Worm (Caenorhabditis elegans) whole organism, young adult: ENCODE results near the gene kbp-2.

Experiments used
- D2030.7 ChIP-seq: fragments of 200-800 bp; sonication (Bioruptor generic); IDR thresholded peaks from 2 replicates; pipeline ENCODE4 v1.3.6; 2022; ENCODE audit warnings: missing genetic modification reagents, missing genetic modification characterization, missing compliant biosample characterization
- F22D6.2 ChIP-seq: sonication (generic microtip); optimal IDR thresholded peaks from 2 replicates; lab custom pipeline; 2016; ENCODE audit warnings: mild to moderate bottlenecking, missing genetic modification characterization, missing compliant biosample characterization
- F23B12.7 ChIP-seq: sonication (generic microtip); optimal IDR thresholded peaks from 2 replicates; lab custom pipeline; 2017; ENCODE audit warnings: missing genetic modification characterization, mild to moderate bottlenecking, missing compliant biosample characterization, antibody characterized with exemption, moderate library complexity; ENCODE audit not compliant: insufficient read depth
- F39B2.1 ChIP-seq: fragments of 200-800 bp; sonication (Bioruptor generic); IDR thresholded peaks from 2 replicates; pipeline ENCODE4 v1.3.6; 2022; ENCODE audit warnings: missing genetic modification reagents, missing genetic modification characterization, missing compliant biosample characterization
- F52B5.7 ChIP-seq: sonication (generic microtip); optimal IDR thresholded peaks from 2 replicates; lab custom pipeline; 2016; ENCODE audit warnings: mild to moderate bottlenecking, missing genetic modification characterization, missing compliant biosample characterization
- K12H6.12 ChIP-seq: fragments of 200-800 bp; sonication (Bioruptor generic); optimal IDR thresholded peaks from 2 replicates; lab custom pipeline; 2018; ENCODE audit warnings: mild to moderate bottlenecking, missing genetic modification characterization, missing compliant biosample characterization
- T26A5.8 ChIP-seq: sonication (generic microtip); optimal IDR thresholded peaks from 2 replicates; lab custom pipeline; 2016; ENCODE audit warnings: missing genetic modification characterization, missing compliant biosample characterization
- Y53F4B.3 ChIP-seq: fragments of 200-800 bp; sonication (Bioruptor generic); IDR thresholded peaks from 2 replicates; pipeline ENCODE4 v1.3.6; 2022; ENCODE audit warnings: missing genetic modification reagents, missing genetic modification characterization, missing compliant biosample characterization
- Y67H2A.10 ChIP-seq: fragments of 200-800 bp; sonication (Bioruptor generic); conservative IDR thresholded peaks from 2 replicates; pipeline ENCODE4 v1.3.6; 2022; ENCODE audit warnings: missing genetic modification reagents, missing genetic modification characterization, missing compliant biosample characterization
- ZK185.1 ChIP-seq: sonication (generic microtip); optimal IDR thresholded peaks from 2 replicates; lab custom pipeline; 2016; ENCODE audit warnings: mild to moderate bottlenecking, missing genetic modification characterization, missing compliant biosample characterization; ENCODE audit not compliant: poor library complexity, severe bottlenecking
- ama-1 ChIP-seq, 3 experiments: fragments of 150-350 bp in 1 of 3; sonication (generic microtip) in 2 of 3; optimal IDR thresholded peaks; 2 replicates each; lab custom pipeline; 2014 to 2018; ENCODE audit warnings: missing biosample characterization in 2 of 3, missing genetic modification characterization in 2 of 3, missing genetic modification reagents in 2 of 3
- bed-1 ChIP-seq: fragments of 200-800 bp; sonication (Bioruptor generic); IDR thresholded peaks from 2 replicates; pipeline ENCODE4 v1.3.6; 2022; ENCODE audit warnings: missing genetic modification reagents, missing genetic modification characterization, missing compliant biosample characterization
- ceh-100 ChIP-seq: fragments of 200-800 bp; sonication (Bioruptor generic); IDR thresholded peaks from 2 replicates; pipeline ENCODE4 v1.3.6; 2022; ENCODE audit warnings: missing genetic modification reagents, missing genetic modification characterization, missing compliant biosample characterization
- ceh-40 ChIP-seq: fragments of 200-800 bp; sonication (Bioruptor generic); IDR thresholded peaks from 2 replicates; pipeline ENCODE4 v1.3.6; 2022; ENCODE audit warnings: missing genetic modification characterization, missing compliant biosample characterization
- ceh-79 ChIP-seq: sonication (generic microtip); optimal IDR thresholded peaks from 2 replicates; lab custom pipeline; 2017; ENCODE audit warnings: mild to moderate bottlenecking, missing genetic modification characterization, missing compliant biosample characterization
- ceh-91 ChIP-seq: fragments of 200-800 bp; sonication (Bioruptor generic); IDR thresholded peaks from 2 replicates; pipeline ENCODE4 v1.3.6; 2022; ENCODE audit warnings: missing genetic modification reagents, missing genetic modification characterization, missing compliant biosample characterization
- dpl-1 ChIP-seq: fragments of 150-350 bp; optimal IDR thresholded peaks from 2 replicates; lab custom pipeline; 2014; ENCODE audit warnings: missing biosample characterization, missing genetic modification reagents, missing genetic modification characterization
- ets-4 ChIP-seq: fragments of 200-800 bp; sonication (Bioruptor generic); optimal IDR thresholded peaks from 2 replicates; lab custom pipeline; 2018; ENCODE audit warnings: mild to moderate bottlenecking, missing genetic modification characterization, missing compliant biosample characterization
- fkh-3 ChIP-seq: sonication (generic microtip); optimal IDR thresholded peaks from 2 replicates; lab custom pipeline; 2016; ENCODE audit warnings: mild to moderate bottlenecking, missing genetic modification characterization, missing compliant biosample characterization
- gei-17 ChIP-seq: fragments of 200-800 bp; sonication (Bioruptor generic); optimal IDR thresholded peaks from 2 replicates; lab custom pipeline; 2018; ENCODE audit warnings: mild to moderate bottlenecking, missing genetic modification characterization, missing compliant biosample characterization
- hlh-12 ChIP-seq: sonication (generic microtip); optimal IDR thresholded peaks from 2 replicates; lab custom pipeline; 2016; ENCODE audit warnings: missing genetic modification characterization, missing compliant biosample characterization
- hlh-26 ChIP-seq: fragments of 200-800 bp; sonication (Bioruptor generic); conservative IDR thresholded peaks from 2 replicates; pipeline ENCODE4 v1.3.6; 2022; ENCODE audit warnings: missing genetic modification reagents, missing genetic modification characterization, missing compliant biosample characterization
- hmg-1.2 ChIP-seq: fragments of 200-800 bp; sonication (Bioruptor generic); IDR thresholded peaks from 2 replicates; pipeline ENCODE4 v1.3.6; 2022; ENCODE audit warnings: missing genetic modification reagents, missing genetic modification characterization, missing compliant biosample characterization
- let-607 ChIP-seq, 2 experiments: fragments of 200-800 bp in 1 of 2; sonication (Bioruptor generic) in 1 of 2; sonication (generic microtip) in 1 of 2; optimal IDR thresholded peaks; 2 replicates each; lab custom pipeline; 2016 to 2018; ENCODE audit warnings: mild to moderate bottlenecking in 2 of 2, missing compliant biosample characterization in 2 of 2, missing genetic modification characterization in 2 of 2, moderate library complexity in 2 of 2, missing genotype in 1 of 2
- lin-54 ChIP-seq: fragments of 200-800 bp; sonication (Bioruptor generic); optimal IDR thresholded peaks from 2 replicates; lab custom pipeline; 2018; ENCODE audit warnings: mild to moderate bottlenecking, missing genetic modification characterization, missing compliant biosample characterization
- lir-1 ChIP-seq: fragments of 200-800 bp; sonication (Bioruptor generic); conservative IDR thresholded peaks from 2 replicates; pipeline ENCODE4 v1.3.6; 2022; ENCODE audit warnings: missing genetic modification reagents, missing genetic modification characterization, missing compliant biosample characterization
- lsy-27 ChIP-seq: sonication (generic microtip); optimal IDR thresholded peaks from 2 replicates; lab custom pipeline; 2017; ENCODE audit warnings: missing genetic modification characterization, mild to moderate bottlenecking, missing compliant biosample characterization, antibody characterized with exemption, missing genotype, borderline replicate concordance; ENCODE audit not compliant: insufficient read depth
- madf-3 ChIP-seq: fragments of 200-800 bp; sonication (Bioruptor generic); IDR thresholded peaks from 2 replicates; pipeline ENCODE4 v1.3.6; 2022; ENCODE audit warnings: missing genetic modification reagents, missing genetic modification characterization, missing compliant biosample characterization
- mcd-1 ChIP-seq: fragments of 200-800 bp; sonication (Bioruptor generic); IDR thresholded peaks from 2 replicates; pipeline ENCODE4 v1.3.6; 2022; ENCODE audit warnings: missing genetic modification reagents, missing genetic modification characterization, missing compliant biosample characterization
- mxl-1 ChIP-seq: sonication (generic microtip); optimal IDR thresholded peaks from 2 replicates; lab custom pipeline; 2016; ENCODE audit warnings: missing genetic modification characterization, missing compliant biosample characterization
- nfya-1 ChIP-seq: sonication (generic microtip); optimal IDR thresholded peaks from 2 replicates; lab custom pipeline; 2017; ENCODE audit warnings: antibody characterized with exemption, missing compliant biosample characterization, missing genetic modification characterization, borderline replicate concordance; ENCODE audit not compliant: insufficient read depth
- nfyb-1 ChIP-seq: fragments of 200-800 bp; sonication (Bioruptor generic); IDR thresholded peaks from 2 replicates; pipeline ENCODE4 v1.3.6; 2022; ENCODE audit warnings: missing genetic modification reagents, missing genetic modification characterization, missing compliant biosample characterization
- nhr-120 ChIP-seq: fragments of 200-800 bp; sonication (Bioruptor generic); IDR thresholded peaks from 2 replicates; pipeline ENCODE4 v1.3.6; 2022; ENCODE audit warnings: missing genetic modification characterization, missing compliant biosample characterization
- nhr-27 ChIP-seq: fragments of 200-800 bp; sonication (Bioruptor generic); optimal IDR thresholded peaks from 2 replicates; lab custom pipeline; 2018; ENCODE audit warnings: mild to moderate bottlenecking, missing genetic modification characterization, moderate library complexity, missing compliant biosample characterization
- pha-4 ChIP-seq: fragments of 150-350 bp; sonication (generic microtip); optimal IDR thresholded peaks from 2 replicates; lab custom pipeline; 2014; ENCODE audit warnings: missing biosample characterization, missing genetic modification reagents, missing genetic modification characterization
- rcor-1 ChIP-seq: fragments of 200-800 bp; sonication (Bioruptor generic); IDR thresholded peaks from 2 replicates; pipeline ENCODE4 v1.3.6; 2022; ENCODE audit warnings: missing genetic modification reagents, missing genetic modification characterization, missing compliant biosample characterization
- rec-8 ChIP-seq, 2 experiments: sonication (generic microtip); optimal IDR thresholded peaks; 2 replicates each; lab custom pipeline; 2016; ENCODE audit warnings: mild to moderate bottlenecking in 2 of 2, missing genetic modification characterization in 2 of 2, missing genetic modification reagents in 2 of 2, missing genotype in 2 of 2, missing biosample characterization in 1 of 2, missing compliant biosample characterization in 1 of 2, moderate library complexity in 1 of 2
- rpc-1 ChIP-seq, 2 experiments: fragments of 150-350 bp in 1 of 2; sonication (generic microtip) in 1 of 2; optimal IDR thresholded peaks; 2 replicates each; lab custom pipeline; 2014 to 2018; ENCODE audit warnings: missing biosample characterization in 1 of 2, missing genetic modification characterization in 1 of 2, missing genetic modification reagents in 1 of 2, missing genotype in 1 of 2
- snpc-4 ChIP-seq, 5 experiments: fragments of 150-350 bp in 1 of 5; sonication (generic microtip) in 4 of 5; optimal IDR thresholded peaks; 2 replicates each; lab custom pipeline; 2014 to 2018; ENCODE audit warnings: missing genetic modification characterization in 5 of 5, missing biosample characterization in 3 of 5, antibody characterized with exemption in 2 of 5, mild to moderate bottlenecking in 2 of 5, missing compliant biosample characterization in 2 of 5, missing genotype in 2 of 5, moderate library complexity in 2 of 5, missing genetic modification reagents in 1 of 5
- somi-1 ChIP-seq: fragments of 200-800 bp; sonication (Bioruptor generic); optimal IDR thresholded peaks from 2 replicates; lab custom pipeline; 2018; ENCODE audit warnings: mild to moderate bottlenecking, missing genetic modification characterization, missing compliant biosample characterization
- tbx-9 ChIP-seq: sonication (generic microtip); optimal IDR thresholded peaks from 2 replicates; lab custom pipeline; 2016; ENCODE audit warnings: borderline replicate concordance, missing genetic modification characterization, inconsistent platforms, missing compliant biosample characterization
- tlf-1 ChIP-seq: fragments of 200-800 bp; sonication (Bioruptor generic); optimal IDR thresholded peaks from 2 replicates; lab custom pipeline; 2018; ENCODE audit warnings: mild to moderate bottlenecking, missing genetic modification characterization, missing compliant biosample characterization
- unc-62 ChIP-seq: fragments of 150-350 bp; optimal IDR thresholded peaks from 2 replicates; lab custom pipeline; 2014; ENCODE audit warnings: missing biosample characterization, missing genetic modification reagents, missing genetic modification characterization
- zim-3 ChIP-seq: sonication (generic microtip); optimal IDR thresholded peaks from 2 replicates; lab custom pipeline; 2017; ENCODE audit warnings: mild to moderate bottlenecking, missing genetic modification characterization, moderate library complexity, missing compliant biosample characterization

Gene kbp-2

ce11 chrIII:4899035-4899578 is 4.6 kb downstream of the kbp-2 start, which contains the start of gene nhl-2:
Gene nhl-2, minus strand, starts transcription at chrIII:4899085.
- TF ChIP-seq somi-1 (GFP tag; lab: Kevin White, UChicago), result no peak
- no peak for TF ChIP-seq madf-3 (GFP tag; lab: Robert Waterston, UW)
- no peak for TF ChIP-seq tbx-9 (tag; lab: Kevin White, UChicago)
- no peak for TF ChIP-seq F22D6.2 (tag; lab: Kevin White, UChicago)
- no peak for TF ChIP-seq F23B12.7 (tag; lab: Kevin White, UChicago)
- no peak for TF ChIP-seq ets-4 (GFP tag; lab: Kevin White, UChicago)
- TF ChIP-seq F39B2.1, result no peak
- TF ChIP-seq ceh-91 (GFP tag; lab: Robert Waterston, UW), result no peak
- no peak for TF ChIP-seq mxl-1 (tag; lab: Kevin White, UChicago)
- TF ChIP-seq ceh-100 (GFP tag; lab: Robert Waterston, UW), result no peak
- no peak for TF ChIP-seq tlf-1
- no peak for TF ChIP-seq F52B5.7 (tag; lab: Kevin White, UChicago)
- no peak for TF ChIP-seq nfyb-1
- TF ChIP-seq K12H6.12, result no peak

DNA sequence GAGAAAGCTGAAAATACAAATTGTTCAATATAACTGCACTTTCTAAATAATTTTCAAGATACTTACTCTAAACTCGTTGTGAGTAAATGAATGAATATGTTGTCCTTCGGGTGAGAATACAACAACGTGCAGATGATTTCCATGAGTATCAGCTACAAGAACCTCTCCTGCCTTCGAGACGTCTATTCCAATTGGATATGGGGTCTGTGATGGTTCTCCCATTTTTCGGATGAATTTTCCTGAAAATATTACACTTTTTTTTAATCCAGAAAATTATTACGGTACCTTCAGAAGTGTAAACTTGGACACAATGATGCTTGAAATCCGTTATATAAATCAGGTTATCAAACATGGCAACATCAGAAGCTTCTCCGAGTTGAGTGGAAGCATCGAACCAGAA is 8.4 kb downstream of the kbp-2 start:
- TF ChIP-seq pha-4 (tag; lab: Kevin White, UChicago), result no peak
- TF ChIP-seq ZK185.1 (tag; lab: Kevin White, UChicago), result no peak
- no peak for TF ChIP-seq Y67H2A.10 (GFP tag; lab: Robert Waterston, UW)
- no peak for TF ChIP-seq ama-1 (optimal IDR thresholded peaks at IDR 0.05; lab: Kevin White, UChicago)
- no peak for TF ChIP-seq ama-1 (GFP tag; optimal IDR thresholded peaks at IDR 0.05; lab: Kevin White, UChicago)
- TF ChIP-seq fkh-3 (tag; lab: Kevin White, UChicago), result no peak
- no peak for TF ChIP-seq snpc-4 (GFP tag; optimal IDR thresholded peaks at IDR 0.05; lab: Kevin White, UChicago)
- TF ChIP-seq snpc-4 (tag; optimal IDR thresholded peaks at IDR 0.05; lab: Kevin White, UChicago), result no peak
- TF ChIP-seq lir-1 (GFP tag; lab: Robert Waterston, UW), result no peak
- TF ChIP-seq gei-17 (GFP tag; lab: Kevin White, UChicago), result no peak
- no peak for TF ChIP-seq nfya-1 (tag; lab: Kevin White, UChicago)
- TF ChIP-seq hlh-12 (tag; lab: Kevin White, UChicago), result no peak
- TF ChIP-seq unc-62 (GFP tag; lab: Kevin White, UChicago), result no peak
- no peak for TF ChIP-seq zim-3 (tag; lab: Kevin White, UChicago)
- no peak for TF ChIP-seq let-607 (tag; optimal IDR thresholded peaks at IDR 0.05; lab: Kevin White, UChicago)
- no peak for TF ChIP-seq Y53F4B.3 (GFP tag; lab: Robert Waterston, UW)
- TF ChIP-seq dpl-1 (GFP tag; lab: Kevin White, UChicago), result no peak
- no peak for TF ChIP-seq ceh-79 (tag; lab: Kevin White, UChicago)
- no peak for TF ChIP-seq hlh-26
- no peak for TF ChIP-seq lin-54 (GFP tag; lab: Kevin White, UChicago)
- TF ChIP-seq rec-8 (tag; optimal IDR thresholded peaks at IDR 0.05; lab: Kevin White, UChicago), result no peak

- TF ChIP-seq lin-54 (GFP tag; lab: Kevin White, UChicago) (no peak), lsy-27 (no peak), nhr-120 (GFP tag; lab: Robert Waterston, UW) (no peak), hmg-1.2 (GFP tag; lab: Robert Waterston, UW) (no peak), gei-17 (GFP tag; lab: Kevin White, UChicago) (no peak), D2030.7 (GFP tag; lab: Robert Waterston, UW) (no peak), nhr-27 (no peak), T26A5.8 (no peak), ama-1 (optimal IDR thresholded peaks at IDR 0.05; lab: Kevin White, UChicago) (no peak), ama-1 (GFP tag; optimal IDR thresholded peaks at IDR 0.05; lab: Kevin White, UChicago) (no peak), ceh-40 (GFP tag; lab: Robert Waterston, UW) (no peak), bed-1 (GFP tag; lab: Robert Waterston, UW) (no peak), rcor-1 (GFP tag; lab: Robert Waterston, UW) (no peak), zim-3 (tag; lab: Kevin White, UChicago) (no peak), hlh-26 (no peak), rpc-1 (optimal IDR thresholded peaks at IDR 0.05; lab: Kevin White, UChicago) (no peak), rpc-1 (tag; optimal IDR thresholded peaks at IDR 0.05; lab: Kevin White, UChicago) (no peak), mcd-1 (no peak)
Measured at ce11 chrIII:4893540-4893939, 10.1 kb downstream of the kbp-2 start, which contains the start of gene F26F4.6. Gene F26F4.6, minus strand, starts transcription at chrIII:4893640.
